Worm (Caenorhabditis elegans): ENCODE measurements around the gene F10E7.5.

DNA sequence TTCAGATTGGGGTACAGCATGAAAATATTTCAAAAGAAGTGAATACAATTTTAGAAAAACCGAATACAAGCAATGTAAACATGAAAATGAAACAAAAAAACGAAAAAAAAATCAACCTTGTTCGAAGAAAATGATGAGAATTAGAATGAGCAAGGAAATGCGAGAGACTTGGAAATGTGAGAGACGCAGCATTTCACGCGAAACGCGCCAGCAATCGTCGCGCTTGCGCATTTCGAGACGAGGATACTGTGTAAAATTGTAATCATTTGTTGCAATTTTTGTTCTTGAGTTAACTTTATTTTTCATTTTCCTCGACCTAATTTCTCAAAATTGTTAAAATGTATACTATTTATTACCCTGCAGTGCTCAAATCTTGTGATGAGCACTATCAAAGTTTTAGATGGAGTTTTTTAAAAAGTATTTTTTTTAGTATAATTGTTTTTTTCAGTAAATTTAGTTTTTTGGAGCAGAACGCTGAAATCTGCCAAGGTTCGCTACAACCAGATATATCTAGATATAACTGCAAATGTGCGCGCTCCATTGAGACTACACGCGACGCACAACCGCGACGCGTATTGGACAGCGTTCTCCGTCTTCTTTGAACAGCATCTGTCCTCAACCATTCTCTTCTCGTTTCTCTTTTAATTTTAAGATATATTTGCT is 40.3 kb downstream of the F10E7.5 start, which contains the start of gene fust-1:
- TF ChIP-seq pha-4 (GFP tag; IDR thresholded peaks at IDR 0.05): peak; percentile 94
- TF ChIP-seq pha-4 (tag; optimal IDR thresholded peaks at IDR 0.05): peak; percentile 73
- peak; percentile 93 for TF ChIP-seq nhr-25 (tag; optimal IDR thresholded peaks at IDR 0.05; ENCODE audit: borderline replicate concordance, insufficient read depth)
- TF ChIP-seq snpc-4 (tag; optimal IDR thresholded peaks at IDR 0.05): no peak
- TF ChIP-seq ceh-82 (tag; optimal IDR thresholded peaks at IDR 0.05): no peak
- TF ChIP-seq ceh-62 (tag; optimal IDR thresholded peaks at IDR 0.05): no peak
- peak; percentile 94 for TF ChIP-seq lin-13 (GFP tag; optimal IDR thresholded peaks at IDR 0.05)
- peak; percentile 86 for TF ChIP-seq php-3 (GFP tag; IDR thresholded peaks at IDR 0.05)
- TF ChIP-seq rbr-2 (tag; optimal IDR thresholded peaks at IDR 0.05): peak; percentile 96
- TF ChIP-seq lin-39 (tag; optimal IDR thresholded peaks at IDR 0.05): no peak
- TF ChIP-seq unc-39 (tag; optimal IDR thresholded peaks at IDR 0.05): no peak
- peak; percentile 72 for TF ChIP-seq ama-1 (optimal IDR thresholded peaks at IDR 0.05)
- peak; percentile 90 for TF ChIP-seq F49E8.2 (tag; optimal IDR thresholded peaks at IDR 0.05; ENCODE audit: borderline replicate concordance)
- TF ChIP-seq mdl-1 (tag; optimal IDR thresholded peaks at IDR 0.05): peak in 1 of 2 experiments; percentile 68
- TF ChIP-seq daf-19 (GFP tag; conservative IDR thresholded peaks at IDR 0.05): no peak

All from whole organism, L4 larva.